Fruit fly (Drosophila melanogaster): ENCODE data around the gene CG6023.

Gene CG6023

DNA sequence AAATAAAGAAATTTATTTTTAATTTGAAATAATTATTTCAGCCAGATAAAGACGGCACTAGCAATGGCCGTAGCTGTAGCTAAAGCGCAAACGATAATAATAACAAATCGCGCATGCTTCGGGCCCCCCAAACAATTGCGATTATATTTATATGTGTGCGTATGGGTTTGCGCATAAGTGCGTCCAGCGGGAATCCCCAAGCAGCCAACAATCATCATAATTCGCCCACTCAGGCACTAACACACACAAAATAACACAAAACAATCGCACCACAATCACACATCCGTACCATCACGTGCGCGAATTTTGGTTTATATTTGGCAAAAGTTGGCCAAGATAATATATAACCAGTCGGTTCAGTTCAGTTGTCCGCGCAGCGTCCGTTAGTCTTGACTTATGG lies 42.3 kb downstream of the CG6023 start:
- TF ChIP-seq CG32006 (GFP tag; optimal IDR thresholded peaks at IDR 0.05) (no peak), esn (GFP tag; optimal IDR thresholded peaks at IDR 0.05) (no peak), OdsH (GFP tag; optimal IDR thresholded peaks at IDR 0.05) (no peak), Smox (GFP tag; optimal IDR thresholded peaks at IDR 0.05) (no peak)

DNA sequence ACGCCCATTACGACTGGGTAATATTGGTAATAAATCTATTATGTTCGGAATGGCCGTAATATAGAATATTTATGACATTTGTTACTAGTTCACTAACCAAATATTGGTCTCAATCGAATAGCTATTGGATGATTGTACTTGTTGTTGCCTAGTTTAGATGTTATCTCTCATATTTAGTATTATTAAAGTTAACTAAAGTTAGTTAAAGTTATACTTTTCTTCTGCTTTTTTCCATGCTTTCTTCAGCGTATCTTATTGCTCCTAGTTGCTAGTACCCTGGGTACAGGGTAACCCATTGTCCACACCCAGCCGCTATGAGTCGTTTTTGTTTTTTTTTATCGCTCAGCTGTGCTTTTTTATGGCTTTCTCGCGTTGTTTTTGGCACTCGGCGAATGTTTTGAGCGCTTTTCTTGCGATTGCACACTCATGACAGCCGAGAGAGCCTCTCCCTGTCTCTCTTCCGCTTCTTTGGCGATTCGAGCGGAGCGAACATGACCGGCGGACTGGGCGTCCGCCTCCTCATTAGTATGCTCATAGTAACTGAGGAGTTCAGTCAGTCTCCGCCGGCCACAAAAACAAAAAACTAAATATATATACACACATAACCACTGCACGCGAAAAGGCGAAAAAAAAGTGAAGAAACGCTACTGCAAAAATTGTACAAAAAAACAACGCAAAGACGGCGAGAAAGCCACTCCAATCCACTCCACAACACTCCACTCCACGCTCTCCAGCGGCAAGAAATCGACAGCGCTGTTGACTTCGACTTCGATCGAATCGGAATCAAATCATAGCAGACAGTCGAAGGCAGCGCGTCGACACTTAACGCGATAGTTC lies 44.3 kb downstream of the CG6023 start, which contains the start of gene upd3:
Gene upd3, plus strand, starts transcription at position 749 of the 837 bp plus-strand sequence.
- TF ChIP-seq CG6276 (GFP tag; optimal IDR thresholded peaks at IDR 0.05), result peak; percentile 9
- TF ChIP-seq ss (GFP tag; optimal IDR thresholded peaks at IDR 0.05), result peak in 1 of 2 experiments; percentile 39
- TF ChIP-seq CG16779 (tag; optimal IDR thresholded peaks at IDR 0.05), result no peak
- peak; percentile 21 for TF ChIP-seq CG9139 (GFP tag; optimal IDR thresholded peaks at IDR 0.05)
- no peak for TF ChIP-seq cyc (GFP tag; optimal IDR thresholded peaks at IDR 0.05)
- 0 out of 2 replicates have a peak, but pooled peaks have one; percentile 8 for TF ChIP-seq CG15336 (GFP tag; IDR thresholded peaks at IDR 0.05)
- TF ChIP-seq eg (GFP tag; IDR thresholded peaks at IDR 0.05), result peak; percentile 57; the same call in 1 of the 3 replicates
- peak; percentile 8 for TF ChIP-seq Met (GFP tag; optimal IDR thresholded peaks at IDR 0.05)
- TF ChIP-seq OdsH (GFP tag; optimal IDR thresholded peaks at IDR 0.05), result no peak
- no peak for TF ChIP-seq svp (GFP tag)
- peak; percentile 57; the same call in 2 of the 3 replicates for TF ChIP-seq CG8119 (GFP tag; IDR thresholded peaks at IDR 0.05)
- no peak for TF ChIP-seq CG7368 (GFP tag; optimal IDR thresholded peaks at IDR 0.05)
- TF ChIP-seq CG3032 (tag; optimal IDR thresholded peaks at IDR 0.05), result no peak
- no peak for TF ChIP-seq CG32006 (GFP tag; optimal IDR thresholded peaks at IDR 0.05)
- TF ChIP-seq CG6808 (GFP tag; optimal IDR thresholded peaks at IDR 0.05), result peak; percentile 11
- TF ChIP-seq Smox (GFP tag; optimal IDR thresholded peaks at IDR 0.05), result no peak

- no peak for TF ChIP-seq Hr38 (GFP tag; optimal IDR thresholded peaks at IDR 0.05)
- no peak for TF ChIP-seq fd85E (GFP tag; optimal IDR thresholded peaks at IDR 0.05)
- TF ChIP-seq Gug (GFP tag; IDR thresholded peaks at IDR 0.05), result no peak
- no peak for TF ChIP-seq Hr39 (GFP tag; optimal IDR thresholded peaks at IDR 0.05)
- no peak for TF ChIP-seq OdsH (GFP tag; optimal IDR thresholded peaks at IDR 0.05)
- no peak for TF ChIP-seq CG11762 (GFP tag; optimal IDR thresholded peaks at IDR 0.05; ENCODE audit: insufficient read depth)
- TF ChIP-seq esn (GFP tag; optimal IDR thresholded peaks at IDR 0.05), result no peak
- no peak for TF ChIP-seq vri (GFP tag; optimal IDR thresholded peaks at IDR 0.05)
- no peak for TF ChIP-seq net (GFP tag; optimal IDR thresholded peaks at IDR 0.05)
- TF ChIP-seq lz (GFP tag; optimal IDR thresholded peaks at IDR 0.05), result no peak
- TF ChIP-seq CG4318 (GFP tag; optimal IDR thresholded peaks at IDR 0.05), result no peak
- TF ChIP-seq CG32006 (GFP tag; optimal IDR thresholded peaks at IDR 0.05), result no peak
- no peak for TF ChIP-seq dsx (GFP tag; optimal IDR thresholded peaks at IDR 0.05; ENCODE audit: poor library complexity, severe bottlenecking)
- no peak for TF ChIP-seq eg (GFP tag; IDR thresholded peaks at IDR 0.05)
- no peak for TF ChIP-seq spab (GFP tag; optimal IDR thresholded peaks at IDR 0.05)
Observed at dm6 chrX:18275902-18276301, 45.1 kb downstream of the CG6023 start.

DNA sequence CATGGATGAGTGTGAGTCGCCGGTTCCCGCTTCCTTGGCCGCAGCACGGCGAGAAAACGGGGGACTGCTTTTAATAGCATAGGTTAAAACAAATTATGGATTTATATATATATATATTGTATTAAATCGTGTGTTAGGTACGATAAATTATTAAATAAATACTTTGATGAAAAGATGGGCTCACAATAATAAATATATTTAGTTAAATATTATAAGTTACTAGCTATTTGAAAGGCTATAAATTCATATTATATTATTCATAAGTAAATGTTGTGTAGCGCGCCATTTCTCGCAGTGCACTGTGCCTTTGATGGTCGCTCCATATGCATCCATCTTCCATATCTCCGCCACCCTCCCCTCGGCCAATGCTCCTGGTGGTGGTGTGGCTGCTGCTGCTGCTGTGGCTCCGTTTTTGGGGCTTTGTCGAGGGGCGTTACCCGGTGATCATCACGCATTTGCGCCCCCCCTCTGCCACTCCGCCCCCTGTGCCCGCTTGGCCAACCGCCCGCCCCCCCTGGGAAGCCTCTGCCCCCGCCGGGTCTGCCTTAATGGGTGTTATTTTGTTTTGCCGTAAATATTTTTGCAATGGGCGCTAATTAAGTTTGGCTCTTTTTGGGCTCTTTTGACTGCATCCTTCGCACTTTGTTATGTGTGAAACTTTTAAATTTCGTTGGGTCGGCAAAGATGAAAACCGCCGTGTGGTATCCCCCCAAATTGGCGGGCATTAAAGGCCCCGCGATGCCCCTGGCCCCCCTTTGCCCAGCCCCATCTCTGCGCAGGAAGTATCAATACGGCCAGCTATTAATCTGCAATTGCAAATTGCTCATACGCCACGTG lies 47.6 kb downstream of the CG6023 start:
- peak; percentile 24 for TF ChIP-seq OdsH (GFP tag; optimal IDR thresholded peaks at IDR 0.05)
- TF ChIP-seq CG6276 (GFP tag; optimal IDR thresholded peaks at IDR 0.05), result no peak
- peak; percentile 9 for TF ChIP-seq pdm3 (GFP tag; optimal IDR thresholded peaks at IDR 0.05)
- TF ChIP-seq CG31627 (GFP tag; optimal IDR thresholded peaks at IDR 0.05), result no peak
- TF ChIP-seq lz (GFP tag; optimal IDR thresholded peaks at IDR 0.05), result no peak
- no peak for TF ChIP-seq Lpt (GFP tag; optimal IDR thresholded peaks at IDR 0.05)
- peak; percentile 62 for TF ChIP-seq CG32006 (GFP tag; optimal IDR thresholded peaks at IDR 0.05)
- TF ChIP-seq dac (GFP tag; optimal IDR thresholded peaks at IDR 0.05), result peak; percentile 10
- TF ChIP-seq Eip75B (GFP tag; optimal IDR thresholded peaks at IDR 0.05), result no peak
- TF ChIP-seq ss (GFP tag; optimal IDR thresholded peaks at IDR 0.05), result peak; percentile 63 to 74
- TF ChIP-seq Ets21C (GFP tag; optimal IDR thresholded peaks at IDR 0.05), result no peak
- no peak for TF ChIP-seq CG6854 (GFP tag; optimal IDR thresholded peaks at IDR 0.05)
- TF ChIP-seq Ets96B (tag; optimal IDR thresholded peaks at IDR 0.05), result peak; percentile 58
- peak; percentile 19 for TF ChIP-seq Blimp-1 (GFP tag; optimal IDR thresholded peaks at IDR 0.05)
- no peak for TF ChIP-seq CG1621 (tag; optimal IDR thresholded peaks at IDR 0.05)
- peak; percentile 78 for TF ChIP-seq Eip78C (GFP tag)
- TF ChIP-seq esn (GFP tag; optimal IDR thresholded peaks at IDR 0.05), result peak; percentile 36
- TF ChIP-seq vri (GFP tag; optimal IDR thresholded peaks at IDR 0.05), result no peak
- no peak for TF ChIP-seq Hr38 (GFP tag; optimal IDR thresholded peaks at IDR 0.05)
- TF ChIP-seq Hr4 (GFP tag; optimal IDR thresholded peaks at IDR 0.05), result no peak
- no peak for TF ChIP-seq Smox (GFP tag; optimal IDR thresholded peaks at IDR 0.05)
- no peak for TF ChIP-seq net (GFP tag; optimal IDR thresholded peaks at IDR 0.05)
- TF ChIP-seq CG6163 (GFP tag; IDR thresholded peaks at IDR 0.05), result no peak
- TF ChIP-seq CG7368 (GFP tag; optimal IDR thresholded peaks at IDR 0.05), result no peak

All from whole organism, prepupa.